Fruit fly (Drosophila melanogaster) whole organism: Measurements from ENCODE around the gene CG14669.

ENCODE experiments used
- CG8478 ChIP-seq: fragments of >200 bp; optimal IDR thresholded peaks from 2 replicates; lab custom pipeline; 2018; ENCODE audit warnings: inconsistent platforms
- Dll ChIP-seq: fragments of >200 bp; optimal IDR thresholded peaks from 2 replicates; lab custom pipeline; 2017
- pan ChIP-seq: fragments of >200 bp; optimal IDR thresholded peaks from 2 replicates; lab custom pipeline; 2017
- psq ChIP-seq: fragments of >200 bp; optimal IDR thresholded peaks from 2 replicates; lab custom pipeline; 2017

dm6 chr3R:5467619-5468018, 53.3 kb downstream of the CG14669 start, which contains the start of gene POLDIP2:
- TF ChIP-seq pan (lab: Kevin White, UChicago) = no peak
- TF ChIP-seq Dll (lab: Kevin White, UChicago) = no peak
- no peak for TF ChIP-seq psq (lab: Kevin White, UChicago)
- no peak for TF ChIP-seq CG8478 (lab: Kevin White, UChicago)
